Worm (Caenorhabditis elegans) whole organism, late embryonic: Measurements from ENCODE around the gene K01A6.8.

Source experiments
- C08G9.2 ChIP-seq: sonication (generic microtip); optimal IDR thresholded peaks from 2 replicates; lab custom pipeline; 2016; ENCODE audit warnings: mild to moderate bottlenecking, missing genetic modification characterization, moderate library complexity, missing compliant biosample characterization
- C38D4.7 ChIP-seq: fragments of 200-800 bp; sonication (Bioruptor generic); optimal IDR thresholded peaks from 2 replicates; lab custom pipeline; 2018; ENCODE audit warnings: mild to moderate bottlenecking, missing genetic modification characterization, moderate library complexity, missing compliant biosample characterization
- F13H6.1 ChIP-seq: sonication (generic microtip); optimal IDR thresholded peaks from 2 replicates; lab custom pipeline; 2016; ENCODE audit warnings: missing genetic modification characterization, missing compliant biosample characterization
- K09A11.1 ChIP-seq: sonication (generic microtip); optimal IDR thresholded peaks from 2 replicates; lab custom pipeline; 2017; ENCODE audit warnings: antibody characterized with exemption, mild to moderate bottlenecking, missing genetic modification characterization, missing compliant biosample characterization; ENCODE audit not compliant: insufficient read depth
- T23F11.4 ChIP-seq: fragments of 200-800 bp; sonication (Bioruptor generic); optimal IDR thresholded peaks from 2 replicates; lab custom pipeline; 2018; ENCODE audit warnings: mild to moderate bottlenecking, missing genetic modification characterization, missing compliant biosample characterization
- Y22D7AL.16 ChIP-seq: sonication (generic microtip); optimal IDR thresholded peaks from 2 replicates; lab custom pipeline; 2016; ENCODE audit warnings: missing genetic modification characterization, missing compliant biosample characterization
- ahr-1 ChIP-seq: sonication (generic microtip); optimal IDR thresholded peaks from 2 replicates; lab custom pipeline; 2016; ENCODE audit warnings: missing genetic modification characterization, missing compliant biosample characterization
- ama-1 ChIP-seq: fragments of 150-350 bp; optimal IDR thresholded peaks from 2 replicates; lab custom pipeline; 2014
- ceh-18 ChIP-seq: sonication (generic microtip); optimal IDR thresholded peaks from 2 replicates; lab custom pipeline; 2016; ENCODE audit warnings: missing genetic modification characterization, missing compliant biosample characterization
- ceh-2 ChIP-seq: sonication (generic microtip); optimal IDR thresholded peaks from 2 replicates; lab custom pipeline; 2016; ENCODE audit warnings: missing genotype, missing genetic modification characterization, missing compliant biosample characterization
- ceh-22 ChIP-seq: sonication (generic microtip); optimal IDR thresholded peaks from 2 replicates; lab custom pipeline; 2017; ENCODE audit warnings: missing biosample characterization, missing genetic modification characterization
- ceh-24 ChIP-seq: sonication (generic microtip); optimal IDR thresholded peaks from 2 replicates; lab custom pipeline; 2016; ENCODE audit warnings: mild to moderate bottlenecking, missing genetic modification characterization, missing compliant biosample characterization
- ceh-34 ChIP-seq: sonication (generic microtip); optimal IDR thresholded peaks from 2 replicates; lab custom pipeline; 2016; ENCODE audit warnings: mild to moderate bottlenecking, missing genetic modification characterization, missing compliant biosample characterization
- ceh-45 ChIP-seq: fragments of 200-800 bp; sonication (Bioruptor generic); IDR thresholded peaks from 2 replicates; pipeline ENCODE4 v1.3.6; 2022; ENCODE audit warnings: missing genetic modification reagents, missing genetic modification characterization, missing compliant biosample characterization
- ceh-48 ChIP-seq: sonication (generic microtip); optimal IDR thresholded peaks from 2 replicates; lab custom pipeline; 2016; ENCODE audit warnings: missing genetic modification characterization, inconsistent platforms, missing compliant biosample characterization
- ceh-6 ChIP-seq: fragments of 200-800 bp; sonication (Bioruptor generic); optimal IDR thresholded peaks from 2 replicates; lab custom pipeline; 2018; ENCODE audit warnings: mild to moderate bottlenecking, missing genetic modification characterization, missing compliant biosample characterization
- ceh-9 ChIP-seq: sonication (generic microtip); optimal IDR thresholded peaks from 2 replicates; lab custom pipeline; 2016; ENCODE audit warnings: mild to moderate bottlenecking, missing genetic modification characterization, inconsistent platforms, missing compliant biosample characterization
- che-1 ChIP-seq: sonication (generic microtip); optimal IDR thresholded peaks from 2 replicates; lab custom pipeline; 2016; ENCODE audit warnings: mild to moderate bottlenecking, missing genetic modification characterization, missing compliant biosample characterization
- dmd-4 ChIP-seq: sonication (generic microtip); optimal IDR thresholded peaks from 2 replicates; lab custom pipeline; 2016; ENCODE audit warnings: borderline replicate concordance, missing genetic modification characterization, missing compliant biosample characterization
- elt-2 ChIP-seq: sonication (generic microtip); optimal IDR thresholded peaks from 2 replicates; lab custom pipeline; 2016; ENCODE audit warnings: missing genetic modification reagents, missing genetic modification characterization, missing compliant biosample characterization
- gmeb-2 ChIP-seq: sonication (generic microtip); optimal IDR thresholded peaks from 2 replicates; lab custom pipeline; 2016; ENCODE audit warnings: missing genetic modification characterization, inconsistent platforms, missing compliant biosample characterization
- hlh-15 ChIP-seq: sonication (generic microtip); optimal IDR thresholded peaks from 2 replicates; lab custom pipeline; 2016; ENCODE audit warnings: missing genetic modification characterization, missing compliant biosample characterization
- hlh-30 ChIP-seq: sonication (generic microtip); optimal IDR thresholded peaks from 2 replicates; lab custom pipeline; 2017; ENCODE audit warnings: antibody characterized with exemption, missing genetic modification characterization, missing compliant biosample characterization; ENCODE audit not compliant: insufficient read depth
- hlh-6 ChIP-seq: sonication (generic microtip); optimal IDR thresholded peaks from 2 replicates; lab custom pipeline; 2016; ENCODE audit warnings: missing genotype, missing genetic modification characterization, missing compliant biosample characterization
- hlh-8 ChIP-seq: sonication (generic microtip); optimal IDR thresholded peaks from 2 replicates; lab custom pipeline; 2016; ENCODE audit warnings: missing genotype, missing genetic modification characterization, missing compliant biosample characterization
- lim-6 ChIP-seq: sonication (generic microtip); optimal IDR thresholded peaks from 2 replicates; lab custom pipeline; 2016; ENCODE audit warnings: missing genetic modification characterization, missing compliant biosample characterization
- lin-11 ChIP-seq: fragments of 200-800 bp; sonication (Bioruptor generic); optimal IDR thresholded peaks from 2 replicates; lab custom pipeline; 2018; ENCODE audit warnings: mild to moderate bottlenecking, missing genetic modification characterization, missing compliant biosample characterization
- madf-2 ChIP-seq: sonication (generic microtip); optimal IDR thresholded peaks from 2 replicates; lab custom pipeline; 2017; ENCODE audit warnings: missing genetic modification characterization, missing compliant biosample characterization
- nfya-1 ChIP-seq: sonication (generic microtip); optimal IDR thresholded peaks from 2 replicates; lab custom pipeline; 2017; ENCODE audit warnings: missing genetic modification characterization, mild to moderate bottlenecking, missing compliant biosample characterization, antibody characterized with exemption, moderate library complexity
- nhr-11 ChIP-seq: fragments of 150-350 bp; optimal IDR thresholded peaks from 2 replicates; lab custom pipeline; 2014; ENCODE audit warnings: missing biosample characterization, missing genetic modification characterization
- npax-4 ChIP-seq: sonication (generic microtip); optimal IDR thresholded peaks from 2 replicates; lab custom pipeline; 2016; ENCODE audit warnings: missing genetic modification characterization, missing compliant biosample characterization
- pat-9 ChIP-seq: fragments of 200-800 bp; sonication (Bioruptor generic); optimal IDR thresholded peaks from 2 replicates; lab custom pipeline; 2018; ENCODE audit warnings: mild to moderate bottlenecking, missing genetic modification characterization, moderate library complexity, missing compliant biosample characterization
- pha-2 ChIP-seq: sonication (generic microtip); optimal IDR thresholded peaks from 2 replicates; lab custom pipeline; 2017; ENCODE audit warnings: mild to moderate bottlenecking, missing genetic modification characterization, missing compliant biosample characterization
- pha-4 ChIP-seq: fragments of 150-350 bp; optimal IDR thresholded peaks from 2 replicates; lab custom pipeline; 2018; ENCODE audit warnings: missing biosample characterization, missing genetic modification reagents, missing genetic modification characterization
- ref-2 ChIP-seq: sonication (generic microtip); optimal IDR thresholded peaks from 2 replicates; lab custom pipeline; 2016; ENCODE audit warnings: missing genetic modification characterization, missing compliant biosample characterization
- rnt-1 ChIP-seq: sonication (generic microtip); optimal IDR thresholded peaks from 2 replicates; lab custom pipeline; 2016; ENCODE audit warnings: missing genetic modification characterization, missing compliant biosample characterization
- sox-2 ChIP-seq: fragments of 200-800 bp; sonication (Bioruptor generic); IDR thresholded peaks from 2 replicates; pipeline ENCODE4 v1.3.6; 2022; ENCODE audit warnings: missing genetic modification reagents, missing genetic modification characterization, missing compliant biosample characterization
- syd-9 ChIP-seq: sonication (generic microtip); optimal IDR thresholded peaks from 2 replicates; lab custom pipeline; 2016; ENCODE audit warnings: mild to moderate bottlenecking, missing genetic modification characterization, moderate library complexity, missing compliant biosample characterization
- tbx-2 ChIP-seq: sonication (generic microtip); optimal IDR thresholded peaks from 2 replicates; lab custom pipeline; 2016; ENCODE audit warnings: missing genetic modification characterization, missing compliant biosample characterization
- tbx-7 ChIP-seq: sonication (generic microtip); optimal IDR thresholded peaks from 2 replicates; lab custom pipeline; 2016; ENCODE audit warnings: missing genotype, missing genetic modification characterization, missing compliant biosample characterization
- ttx-3 ChIP-seq: sonication (generic microtip); optimal IDR thresholded peaks from 2 replicates; lab custom pipeline; 2016; ENCODE audit warnings: missing genetic modification reagents, missing genetic modification characterization, missing compliant biosample characterization
- unc-42 ChIP-seq: sonication (generic microtip); optimal IDR thresholded peaks from 2 replicates; lab custom pipeline; 2016; ENCODE audit warnings: missing genotype, missing genetic modification characterization, missing compliant biosample characterization
- unc-86 ChIP-seq: sonication (generic microtip); optimal IDR thresholded peaks from 2 replicates; lab custom pipeline; 2016; ENCODE audit warnings: missing genetic modification characterization, missing compliant biosample characterization

K01A6.8 gene

ce11 chrIV:11760700-11761459 lies 23.7 kb upstream of the K01A6.8 start, which contains the start of gene T12A7.2:
TSS of gene T12A7.2 (minus strand) at chrIV:11761111.
- TF ChIP-seq unc-42 (tag; lab: Kevin White, UChicago) = peak; percentile 4
- peak; percentile 75 for TF ChIP-seq elt-2
- no peak for TF ChIP-seq nfya-1
- peak; percentile 22 for TF ChIP-seq tbx-2 (tag; lab: Kevin White, UChicago)
- TF ChIP-seq ref-2 (tag; lab: Kevin White, UChicago) = peak; percentile 2
- peak; percentile 24 for TF ChIP-seq ceh-18
- no peak for TF ChIP-seq Y22D7AL.16

ce11 chrIV:11759852-11760251 lies 22.7 kb upstream of the K01A6.8 start:
- TF ChIP-seq ceh-18 (no peak), pha-4 (tag; lab: Kevin White, UChicago) (no peak), lin-11 (tag; lab: Kevin White, UChicago) (no peak), C08G9.2 (no peak), hlh-6 (no peak), elt-2 (no peak), gmeb-2 (tag; lab: Kevin White, UChicago) (no peak), ceh-34 (tag; lab: Kevin White, UChicago) (no peak), C38D4.7 (no peak), K09A11.1 (no peak)

- no peak for TF ChIP-seq ahr-1
- no peak for TF ChIP-seq che-1 (tag; lab: Kevin White, UChicago)
- TF ChIP-seq hlh-8 (tag; lab: Kevin White, UChicago) = no peak
- TF ChIP-seq unc-86 (tag; lab: Kevin White, UChicago) = no peak
- no peak for TF ChIP-seq C08G9.2
- no peak for TF ChIP-seq pha-2 (tag; lab: Kevin White, UChicago)
- TF ChIP-seq npax-4 (tag; lab: Kevin White, UChicago) = no peak
- no peak for TF ChIP-seq ttx-3 (tag; lab: Kevin White, UChicago)
- no peak for TF ChIP-seq ama-1
- TF ChIP-seq ceh-2 = no peak
- no peak for TF ChIP-seq ceh-48 (tag; lab: Kevin White, UChicago)
- no peak for TF ChIP-seq syd-9 (tag; lab: Kevin White, UChicago)
- no peak for TF ChIP-seq tbx-7
- no peak for TF ChIP-seq sox-2 (GFP tag; lab: Robert Waterston, UW)
- no peak for TF ChIP-seq ceh-6 (GFP tag; lab: Kevin White, UChicago)
Observed at ce11 chrIV:11755907-11756306, 18.7 kb upstream of the K01A6.8 start, which contains the start of gene T12A7.9. TSS of gene T12A7.9 (minus strand) at chrIV:11756007.

ce11 chrIV:11755003-11755402 lies 17.8 kb upstream of the K01A6.8 start, which contains the start of gene T12A7.10:
TSS of gene T12A7.10 (minus strand) at chrIV:11755103.
- no peak for TF ChIP-seq ceh-34 (tag; lab: Kevin White, UChicago)
- no peak for TF ChIP-seq lim-6 (tag; lab: Kevin White, UChicago)
- no peak for TF ChIP-seq ceh-2
- no peak for TF ChIP-seq ceh-24 (tag; lab: Kevin White, UChicago)

- TF ChIP-seq T23F11.4 (GFP tag; lab: Kevin White, UChicago) (no peak), F13H6.1 (no peak), ama-1 (no peak), nfya-1 (no peak), dmd-4 (tag; lab: Kevin White, UChicago) (no peak), pat-9 (tag; lab: Kevin White, UChicago) (no peak), ceh-45 (GFP tag; lab: Robert Waterston, UW) (no peak), hlh-30 (no peak), hlh-15 (tag; lab: Kevin White, UChicago) (no peak), che-1 (tag; lab: Kevin White, UChicago) (no peak), rnt-1 (tag; lab: Kevin White, UChicago) (no peak), syd-9 (tag; lab: Kevin White, UChicago) (no peak), ceh-9 (tag; lab: Kevin White, UChicago) (no peak), lim-6 (tag; lab: Kevin White, UChicago) (no peak), ceh-22 (tag; lab: Kevin White, UChicago) (no peak), nhr-11 (tag; lab: Kevin White, UChicago) (no peak), madf-2 (tag; lab: Kevin White, UChicago) (no peak)
- TF ChIP-seq, all 69 proteins: peak for 0
Observed at ce11 chrIV:11754328-11754727, 17.2 kb upstream of the K01A6.8 start, which contains the start of gene scl-18. TSS of gene scl-18 (minus strand) at chrIV:11754428.
